Worm (Caenorhabditis elegans) whole organism, L4/young adult: Measurements from ENCODE around the gene Y69E1A.4.
A peak's percentile ranks its signal among the peaks of the same experiment; 100 is the strongest.

Source experiments
- W03F9.2 ChIP-seq: fragments of 150-350 bp; optimal IDR thresholded peaks from 2 replicates; lab custom pipeline; 2014; ENCODE audit warnings: missing biosample characterization, missing genetic modification characterization
- him-1 ChIP-seq: sonication (generic microtip); optimal IDR thresholded peaks from 2 replicates; lab custom pipeline; 2016; ENCODE audit warnings: missing genotype, missing genetic modification reagents, missing genetic modification characterization, missing compliant biosample characterization

DNA sequence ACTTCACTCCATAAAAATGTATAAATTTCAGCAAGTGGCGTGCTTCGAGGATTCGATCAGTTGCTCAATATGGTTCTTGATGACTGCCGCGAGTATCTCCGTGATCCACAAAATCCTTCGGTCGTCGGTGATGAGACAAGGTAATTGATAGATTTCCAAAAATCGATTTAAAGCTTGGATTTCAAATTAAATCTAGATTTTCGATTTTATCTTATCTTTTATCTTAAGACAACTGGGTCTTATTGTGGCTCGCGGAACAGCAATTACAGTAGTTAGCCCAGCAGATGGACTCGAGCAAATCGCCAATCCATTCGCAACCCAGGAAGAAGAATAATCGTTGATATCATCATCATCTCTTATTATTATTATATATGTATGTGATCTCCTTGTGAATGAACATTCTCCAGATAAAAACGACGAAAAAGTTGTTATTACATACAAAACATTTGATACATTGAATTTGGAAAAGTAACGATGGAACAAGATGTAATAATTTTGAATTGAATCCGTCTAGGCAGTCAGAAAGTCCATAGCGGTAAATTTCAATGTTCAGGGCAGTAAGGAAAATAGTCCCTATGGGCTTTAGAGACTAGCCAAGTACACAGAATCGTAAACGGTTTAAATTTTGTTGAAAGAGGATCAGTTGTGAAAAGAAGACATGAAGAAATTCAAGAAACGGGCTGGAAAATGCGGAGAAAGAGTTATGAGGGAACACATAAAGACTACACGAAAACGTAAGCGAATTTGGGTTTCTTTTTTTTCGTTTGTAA is 21.1 kb upstream of the Y69E1A.4 start:
- peak; percentile 11 for TF ChIP-seq him-1 (tag; lab: Kevin White, UChicago)
- TF ChIP-seq W03F9.2 (tag; lab: Kevin White, UChicago), result peak; percentile 8
